Fruit fly (Drosophila melanogaster): ENCODE results near the gene Pgant6.

DNA sequence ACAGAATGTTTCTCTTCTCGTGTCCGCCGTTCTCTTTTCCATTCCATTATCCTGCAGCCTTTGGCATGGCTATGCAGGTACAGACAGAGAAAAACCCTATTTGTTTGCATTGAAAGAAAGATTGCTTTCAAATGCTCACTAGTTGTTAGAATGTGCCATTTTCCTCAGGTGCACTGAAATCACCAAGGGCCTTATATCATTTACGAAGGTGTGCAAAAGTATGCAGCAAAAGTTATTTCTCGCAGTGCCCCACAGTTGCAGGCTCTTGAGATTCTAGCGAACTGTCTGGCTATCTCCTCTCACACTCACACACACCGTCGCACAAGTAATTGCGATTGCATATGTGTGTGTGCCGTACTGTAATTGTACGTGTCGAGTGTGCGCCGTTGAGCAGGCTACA is 18.3 kb downstream of the Pgant6 start:
- TF ChIP-seq sv (GFP tag; optimal IDR thresholded peaks at IDR 0.05) (no peak), GATAd (GFP tag; optimal IDR thresholded peaks at IDR 0.05) (no peak), Jra (GFP tag; optimal IDR thresholded peaks at IDR 0.05) (no peak), foxo (GFP tag; optimal IDR thresholded peaks at IDR 0.05) (peak in 1 of 2 experiments; percentile 51), Hr78 (GFP tag; optimal IDR thresholded peaks at IDR 0.05) (no peak), Hnf4 (GFP tag; optimal IDR thresholded peaks at IDR 0.05) (peak; percentile 18), Abd-B (GFP tag; optimal IDR thresholded peaks at IDR 0.05) (no peak)
